Worm (Caenorhabditis elegans) whole organism, L4/young adult: ENCODE measurements around the gene lec-2.

Experiments used
- W03F9.2 ChIP-seq: fragments of 150-350 bp; optimal IDR thresholded peaks from 2 replicates; lab custom pipeline; 2014; ENCODE audit warnings: missing biosample characterization, missing genetic modification characterization
- dao-5 ChIP-seq: sonication (generic microtip); optimal IDR thresholded peaks from 2 replicates; lab custom pipeline; 2016; ENCODE audit warnings: missing genotype, missing genetic modification characterization, moderate library complexity, missing compliant biosample characterization
- him-1 ChIP-seq: sonication (generic microtip); optimal IDR thresholded peaks from 2 replicates; lab custom pipeline; 2016; ENCODE audit warnings: missing genotype, missing genetic modification reagents, missing genetic modification characterization, missing compliant biosample characterization

DNA sequence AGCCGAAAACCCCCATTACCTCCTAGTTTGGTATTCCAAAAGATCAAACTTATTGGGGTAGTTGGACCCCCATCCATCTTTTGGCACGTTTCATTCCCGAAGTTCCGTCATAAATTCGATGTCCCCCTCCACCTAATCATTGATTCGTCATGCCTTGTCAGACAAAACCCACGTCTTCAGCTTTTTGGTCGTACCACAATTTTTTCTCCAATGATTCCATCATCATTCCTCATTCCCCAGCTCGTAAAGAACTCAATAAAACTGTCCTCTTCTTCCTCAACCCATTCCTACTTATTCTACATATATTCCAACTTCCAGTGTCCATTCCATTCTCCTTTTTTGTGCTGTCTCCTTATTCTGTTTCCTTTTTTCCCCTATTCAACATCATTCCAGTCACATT, 32.6 kb upstream of the lec-2 start, which contains the start of gene flp-4:
- no peak for TF ChIP-seq him-1 (tag; lab: Kevin White, UChicago)
- TF ChIP-seq dao-5 (tag; lab: Kevin White, UChicago), result no peak
- TF ChIP-seq W03F9.2, result no peak
